Worm (Caenorhabditis elegans) whole organism, L1 larva: Measurements from ENCODE around the gene cgt-1.

ENCODE experiments used
- C16A3.4 ChIP-seq: fragments of 150-350 bp; optimal IDR thresholded peaks from 2 replicates; lab custom pipeline; 2014; ENCODE audit warnings: missing biosample characterization, missing genetic modification characterization
- Y116A8C.19 ChIP-seq: sonication (generic microtip); optimal IDR thresholded peaks from 2 replicates; lab custom pipeline; 2016; ENCODE audit warnings: missing compliant biosample characterization, missing genetic modification characterization, borderline replicate concordance
- aha-1 ChIP-seq: fragments of 150-350 bp; optimal IDR thresholded peaks from 2 replicates; lab custom pipeline; 2014; ENCODE audit warnings: missing biosample characterization, missing genetic modification characterization
- aly-2 ChIP-seq: fragments of 150-350 bp; optimal IDR thresholded peaks from 2 replicates; lab custom pipeline; 2014; ENCODE audit warnings: missing biosample characterization, missing genetic modification characterization
- ama-1 ChIP-seq: fragments of 150-350 bp; optimal IDR thresholded peaks from 2 replicates; lab custom pipeline; 2014
- blmp-1 ChIP-seq: fragments of 150-350 bp; optimal IDR thresholded peaks from 2 replicates; lab custom pipeline; 2014; ENCODE audit warnings: missing biosample characterization, missing genetic modification characterization
- ceh-63 ChIP-seq: fragments of 200-800 bp; sonication (Bioruptor generic); optimal IDR thresholded peaks from 2 replicates; lab custom pipeline; 2018; ENCODE audit warnings: mild to moderate bottlenecking, missing genetic modification characterization, missing compliant biosample characterization
- ceh-82 ChIP-seq, 3 experiments: fragments of 150-350 bp in 1 of 3; sonication (generic microtip) in 2 of 3; optimal IDR thresholded peaks; 2 replicates each; lab custom pipeline; 2014 to 2017; ENCODE audit warnings: missing biosample characterization in 3 of 3, missing genetic modification characterization in 3 of 3
- ceh-90 ChIP-seq: sonication (generic microtip); optimal IDR thresholded peaks from 2 replicates; lab custom pipeline; 2016; ENCODE audit warnings: missing genetic modification characterization, missing compliant biosample characterization
- dpl-1 ChIP-seq, 3 experiments: fragments of 150-350 bp in 2 of 3; sonication (generic microtip) in 1 of 3; optimal IDR thresholded peaks; 2 replicates each; lab custom pipeline; 2014 to 2017; ENCODE audit warnings: missing biosample characterization in 3 of 3, missing genetic modification characterization in 3 of 3, missing genetic modification reagents in 3 of 3
- dsc-1 ChIP-seq: sonication (generic microtip); optimal IDR thresholded peaks from 2 replicates; lab custom pipeline; 2016; ENCODE audit warnings: mild to moderate bottlenecking, missing genetic modification characterization, missing compliant biosample characterization
- efl-1 ChIP-seq, 4 experiments: fragments of 150-350 bp; optimal IDR thresholded peaks in 3 of 4; peaks in 1 of 4; 1 replicate in 1 of 4; 2 replicates in 3 of 4; lab custom pipeline; 2014; ENCODE audit warnings: missing biosample characterization in 2 of 4, missing genetic modification characterization in 2 of 4, missing genetic modification reagents in 2 of 4
- efl-3 ChIP-seq: fragments of 200-800 bp; sonication (Bioruptor generic); optimal IDR thresholded peaks from 2 replicates; lab custom pipeline; 2018; ENCODE audit warnings: mild to moderate bottlenecking, missing genetic modification characterization, missing compliant biosample characterization
- egl-13 ChIP-seq: sonication (generic microtip); optimal IDR thresholded peaks from 2 replicates; lab custom pipeline; 2016; ENCODE audit warnings: missing genotype, missing genetic modification reagents, missing genetic modification characterization, missing compliant biosample characterization
- elt-2 ChIP-seq: sonication (generic microtip); optimal IDR thresholded peaks from 2 replicates; lab custom pipeline; 2016; ENCODE audit warnings: missing genetic modification characterization, mild to moderate bottlenecking, inconsistent platforms, missing compliant biosample characterization, missing genetic modification reagents
- elt-3 ChIP-seq, 6 experiments: fragments of 150-350 bp in 1 of 6; sonication (generic microtip); optimal IDR thresholded peaks; 2 replicates each; lab custom pipeline; 2017 to 2018; ENCODE audit warnings: missing biosample characterization in 6 of 6, missing genetic modification characterization in 6 of 6, inconsistent platforms in 1 of 6
- fkh-10 ChIP-seq: sonication (generic microtip); optimal IDR thresholded peaks from 2 replicates; lab custom pipeline; 2017; ENCODE audit warnings: missing biosample characterization, missing genetic modification reagents, missing genetic modification characterization
- fkh-4 ChIP-seq: sonication (generic microtip); optimal IDR thresholded peaks from 2 replicates; lab custom pipeline; 2016; ENCODE audit warnings: missing compliant biosample characterization, missing genetic modification characterization, borderline replicate concordance
- fkh-8 ChIP-seq: sonication (generic microtip); optimal IDR thresholded peaks from 2 replicates; lab custom pipeline; 2016; ENCODE audit warnings: mild to moderate bottlenecking, missing genetic modification characterization, missing compliant biosample characterization
- fos-1 ChIP-seq: fragments of 150-350 bp; optimal IDR thresholded peaks from 2 replicates; lab custom pipeline; 2014; ENCODE audit warnings: missing biosample characterization, missing genetic modification characterization
- hlh-17 ChIP-seq: fragments of 200-800 bp; sonication (Bioruptor generic); optimal IDR thresholded peaks from 2 replicates; lab custom pipeline; 2018; ENCODE audit warnings: missing genetic modification characterization, mild to moderate bottlenecking, missing compliant biosample characterization, moderate library complexity, borderline replicate concordance
- hlh-4 ChIP-seq: sonication (generic microtip); optimal IDR thresholded peaks from 2 replicates; lab custom pipeline; 2016; ENCODE audit warnings: mild to moderate bottlenecking, missing genetic modification characterization, missing compliant biosample characterization
- hpl-2 ChIP-seq: fragments of 150-350 bp; optimal IDR thresholded peaks from 2 replicates; lab custom pipeline; 2014; ENCODE audit warnings: missing biosample characterization, missing genetic modification reagents, missing genetic modification characterization
- irx-1 ChIP-seq: sonication (generic microtip); optimal IDR thresholded peaks from 2 replicates; lab custom pipeline; 2016; ENCODE audit warnings: missing genetic modification characterization, missing compliant biosample characterization
- isw-1 ChIP-seq: fragments of 200-800 bp; sonication (Bioruptor generic); IDR thresholded peaks from 2 replicates; pipeline ENCODE4 v1.3.6; 2022; ENCODE audit warnings: missing genetic modification characterization, missing compliant biosample characterization
- lin-14 ChIP-seq: fragments of 200-800 bp; sonication (Bioruptor generic); optimal IDR thresholded peaks from 2 replicates; lab custom pipeline; 2018; ENCODE audit warnings: mild to moderate bottlenecking, missing genetic modification characterization, moderate library complexity, missing compliant biosample characterization
- lin-39 ChIP-seq: fragments of 150-350 bp; optimal IDR thresholded peaks from 2 replicates; lab custom pipeline; 2014; ENCODE audit warnings: missing biosample characterization, missing genetic modification reagents, missing genetic modification characterization
- nhr-11 ChIP-seq: fragments of 150-350 bp; optimal IDR thresholded peaks from 2 replicates; lab custom pipeline; 2014; ENCODE audit warnings: missing biosample characterization, missing genetic modification characterization
- nhr-12 ChIP-seq: sonication (generic microtip); optimal IDR thresholded peaks from 2 replicates; lab custom pipeline; 2017; ENCODE audit warnings: missing biosample characterization, missing genetic modification characterization
- nhr-20 ChIP-seq: sonication (generic microtip); optimal IDR thresholded peaks from 2 replicates; lab custom pipeline; 2016; ENCODE audit warnings: mild to moderate bottlenecking, missing genetic modification characterization, missing compliant biosample characterization
- nhr-237 ChIP-seq: fragments of 150-350 bp; optimal IDR thresholded peaks from 2 replicates; lab custom pipeline; 2014; ENCODE audit warnings: missing biosample characterization, missing genetic modification characterization
- nhr-28 ChIP-seq: fragments of 150-350 bp; optimal IDR thresholded peaks from 2 replicates; lab custom pipeline; 2014; ENCODE audit warnings: missing biosample characterization, missing genetic modification characterization
- nhr-47 ChIP-seq: sonication (generic microtip); optimal IDR thresholded peaks from 2 replicates; lab custom pipeline; 2016; ENCODE audit warnings: mild to moderate bottlenecking, missing genetic modification characterization, moderate library complexity, missing compliant biosample characterization
- nhr-71 ChIP-seq: sonication (generic microtip); optimal IDR thresholded peaks from 2 replicates; lab custom pipeline; 2016; ENCODE audit warnings: mild to moderate bottlenecking, missing genetic modification characterization, moderate library complexity, missing compliant biosample characterization
- nhr-84 ChIP-seq: sonication (generic microtip); optimal IDR thresholded peaks from 2 replicates; lab custom pipeline; 2017; ENCODE audit warnings: missing biosample characterization, missing genetic modification characterization
- nhr-90 ChIP-seq: sonication (generic microtip); optimal IDR thresholded peaks from 2 replicates; lab custom pipeline; 2016; ENCODE audit warnings: mild to moderate bottlenecking, missing genetic modification characterization, missing compliant biosample characterization; ENCODE audit not compliant: poor library complexity
- pqm-1 ChIP-seq: sonication (generic microtip); optimal IDR thresholded peaks from 3 replicates; lab custom pipeline; 2017; ENCODE audit warnings: missing biosample characterization, missing genetic modification characterization
- sox-4 ChIP-seq: sonication (generic microtip); optimal IDR thresholded peaks from 2 replicates; lab custom pipeline; 2016; ENCODE audit warnings: missing genetic modification characterization, missing compliant biosample characterization
- sptf-1 ChIP-seq: fragments of 150-350 bp; optimal IDR thresholded peaks from 2 replicates; lab custom pipeline; 2014; ENCODE audit warnings: missing biosample characterization, missing genetic modification characterization
- sup-37 ChIP-seq: fragments of 200-800 bp; sonication (Bioruptor generic); optimal IDR thresholded peaks from 2 replicates; lab custom pipeline; 2018; ENCODE audit warnings: mild to moderate bottlenecking, missing genetic modification characterization, missing compliant biosample characterization
- swsn-7 ChIP-seq: sonication (generic microtip); optimal IDR thresholded peaks from 2 replicates; lab custom pipeline; 2016; ENCODE audit warnings: missing genetic modification characterization, missing compliant biosample characterization
- tbx-2 ChIP-seq: sonication (generic microtip); optimal IDR thresholded peaks from 2 replicates; lab custom pipeline; 2016; ENCODE audit warnings: missing genetic modification characterization, missing compliant biosample characterization
- tlp-1 ChIP-seq: fragments of 150-350 bp; optimal IDR thresholded peaks from 2 replicates; lab custom pipeline; 2014; ENCODE audit warnings: missing biosample characterization, missing genetic modification characterization
- unc-30 ChIP-seq: sonication (generic microtip); optimal IDR thresholded peaks from 2 replicates; lab custom pipeline; 2017; ENCODE audit warnings: missing biosample characterization, missing genetic modification characterization
- unc-62 ChIP-seq: fragments of 150-350 bp; optimal IDR thresholded peaks from 2 replicates; lab custom pipeline; 2014; ENCODE audit warnings: missing biosample characterization, missing genetic modification reagents, missing genetic modification characterization
- unc-86 ChIP-seq: sonication (generic microtip); optimal IDR thresholded peaks from 2 replicates; lab custom pipeline; 2016; ENCODE audit warnings: missing genetic modification characterization, missing compliant biosample characterization
- unc-98 ChIP-seq: fragments of 200-800 bp; sonication (Bioruptor generic); IDR thresholded peaks from 2 replicates; pipeline ENCODE4 v1.3.6; 2022; ENCODE audit warnings: missing genetic modification characterization, missing compliant biosample characterization
- vab-15 ChIP-seq: sonication (generic microtip); optimal IDR thresholded peaks from 2 replicates; lab custom pipeline; 2017; ENCODE audit warnings: missing genotype, mild to moderate bottlenecking, missing genetic modification characterization, missing compliant biosample characterization
- zag-1 ChIP-seq: fragments of 150-350 bp; optimal IDR thresholded peaks from 2 replicates; lab custom pipeline; 2014; ENCODE audit warnings: missing biosample characterization, missing genetic modification characterization
- zip-4 ChIP-seq: fragments of 200-800 bp; sonication (Bioruptor generic); optimal IDR thresholded peaks from 2 replicates; lab custom pipeline; 2018; ENCODE audit warnings: mild to moderate bottlenecking, missing genetic modification characterization, moderate library complexity, missing compliant biosample characterization
- ztf-11 ChIP-seq, 2 experiments: sonication (generic microtip); optimal IDR thresholded peaks; 2 replicates each; lab custom pipeline; 2016 to 2017; ENCODE audit warnings: missing genetic modification characterization in 2 of 2, missing biosample characterization in 1 of 2, missing compliant biosample characterization in 1 of 2

cgt-1 gene

DNA sequence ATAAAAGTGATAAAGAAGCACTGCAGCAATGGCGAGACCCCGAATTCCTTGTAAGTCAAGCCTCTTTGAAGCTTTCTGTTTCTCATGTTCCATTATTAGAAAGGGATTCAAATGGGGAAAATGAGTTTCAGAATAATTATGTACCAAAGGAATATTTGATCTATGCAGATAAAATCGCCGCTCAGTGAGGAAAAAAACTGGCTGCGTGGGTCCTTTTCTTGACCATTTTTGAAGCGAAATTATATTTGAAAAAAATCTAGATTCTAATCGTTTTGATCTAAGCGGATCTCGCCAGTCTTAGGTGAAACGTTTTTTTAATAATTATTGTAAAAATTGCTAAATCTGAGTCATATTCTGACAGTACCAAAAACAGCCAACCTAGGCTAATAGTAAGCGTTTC, 4.0 kb downstream of the cgt-1 start, which contains the start of gene oac-42:
Gene oac-42 (minus strand): TSS at position 101 of the 400 bp plus-strand sequence.
- TF ChIP-seq sptf-1 (tag; lab: Kevin White, UChicago) (no peak), irx-1 (no peak), unc-30 (tag; lab: Kevin White, UChicago) (no peak), blmp-1 (no peak), nhr-90 (tag; lab: Kevin White, UChicago) (no peak), pqm-1 (tag; lab: Kevin White, UChicago) (no peak)
- TF ChIP-seq, all 84 proteins: peak for 0

- TF ChIP-seq nhr-71 (peak; percentile 66), egl-13 (no peak), swsn-7 (tag; lab: Kevin White, UChicago) (peak; percentile 17), nhr-84 (tag; lab: Kevin White, UChicago) (no peak), isw-1 (GFP tag; lab: Robert Waterston, UW) (no peak), unc-86 (no peak), tbx-2 (tag; lab: Kevin White, UChicago) (peak; percentile 41), hpl-2 (GFP tag; lab: Kevin White, UChicago) (no peak), fos-1 (tag; lab: Kevin White, UChicago) (peak; percentile 16), nhr-11 (tag; lab: Kevin White, UChicago) (peak; percentile 53), lin-14 (peak; percentile 73), ztf-11 (tag; optimal IDR thresholded peaks at IDR 0.05; lab: Kevin White, UChicago) (no peak), fkh-8 (tag; lab: Kevin White, UChicago) (no peak), zag-1 (tag; lab: Kevin White, UChicago) (no peak), efl-1 (optimal IDR thresholded peaks at IDR 0.05; lab: Kevin White, UChicago) (peak; percentile 10 to 40), efl-1 (GFP tag; optimal IDR thresholded peaks at IDR 0.05 in 1 of 2; lab: Kevin White, UChicago) (no peak), fkh-4 (no peak), fkh-10 (GFP tag; lab: Kevin White, UChicago) (no peak), ceh-90 (tag; lab: Kevin White, UChicago) (no peak), unc-98 (GFP tag; lab: Robert Waterston, UW) (no peak), ama-1 (lab: Kevin White, UChicago) (no peak), nhr-47 (tag; lab: Kevin White, UChicago) (peak; percentile 59), hlh-4 (tag; lab: Kevin White, UChicago) (no peak), nhr-90 (tag; lab: Kevin White, UChicago) (peak; percentile 46), efl-3 (GFP tag; lab: Kevin White, UChicago) (no peak), nhr-20 (tag; lab: Kevin White, UChicago) (peak; percentile 70), nhr-237 (tag; lab: Kevin White, UChicago) (peak; percentile 71), aly-2 (tag; lab: Kevin White, UChicago) (no peak), zip-4 (peak; percentile 76), irx-1 (peak; percentile 34), vab-15 (tag; lab: Kevin White, UChicago) (no peak), sptf-1 (tag; lab: Kevin White, UChicago) (no peak), Y116A8C.19 (tag; lab: Kevin White, UChicago) (no peak), lin-39 (no peak), tlp-1 (tag; lab: Kevin White, UChicago) (no peak), aha-1 (tag; lab: Kevin White, UChicago) (no peak), elt-3 (tag; optimal IDR thresholded peaks at IDR 0.05; lab: Kevin White, UChicago) (peak in 2 of 6 experiments; percentile 59 to 83), nhr-28 (tag; lab: Kevin White, UChicago) (peak; percentile 66), hlh-17 (GFP tag; lab: Kevin White, UChicago) (no peak), sox-4 (tag; lab: Kevin White, UChicago) (no peak), dsc-1 (tag; lab: Kevin White, UChicago) (no peak), elt-2 (tag; lab: Kevin White, UChicago) (peak; percentile 58), unc-62 (GFP tag; lab: Kevin White, UChicago) (no peak), dpl-1 (GFP tag; optimal IDR thresholded peaks at IDR 0.05; lab: Kevin White, UChicago) (peak; percentile 3 to 20 (median 9)), C16A3.4 (peak; percentile 54), sup-37 (no peak), ceh-63 (GFP tag; lab: Kevin White, UChicago) (no peak), ceh-82 (tag; optimal IDR thresholded peaks at IDR 0.05; lab: Kevin White, UChicago) (peak in 2 of 3 experiments; percentile 30 to 49), nhr-12 (tag; lab: Kevin White, UChicago) (no peak)
Measured at ce11 chrV:15880705-15881104, 7.9 kb downstream of the cgt-1 start.
